Fruit fly (Drosophila melanogaster) whole organism: ENCODE data around the gene CG11178.

Experiments
- CG8478 ChIP-seq: fragments of >200 bp; optimal IDR thresholded peaks from 2 replicates; lab custom pipeline; 2018; ENCODE audit warnings: inconsistent platforms
- Dll ChIP-seq: fragments of >200 bp; optimal IDR thresholded peaks from 2 replicates; lab custom pipeline; 2017
- pan ChIP-seq: fragments of >200 bp; optimal IDR thresholded peaks from 2 replicates; lab custom pipeline; 2017
- psq ChIP-seq: fragments of >200 bp; optimal IDR thresholded peaks from 2 replicates; lab custom pipeline; 2017

DNA sequence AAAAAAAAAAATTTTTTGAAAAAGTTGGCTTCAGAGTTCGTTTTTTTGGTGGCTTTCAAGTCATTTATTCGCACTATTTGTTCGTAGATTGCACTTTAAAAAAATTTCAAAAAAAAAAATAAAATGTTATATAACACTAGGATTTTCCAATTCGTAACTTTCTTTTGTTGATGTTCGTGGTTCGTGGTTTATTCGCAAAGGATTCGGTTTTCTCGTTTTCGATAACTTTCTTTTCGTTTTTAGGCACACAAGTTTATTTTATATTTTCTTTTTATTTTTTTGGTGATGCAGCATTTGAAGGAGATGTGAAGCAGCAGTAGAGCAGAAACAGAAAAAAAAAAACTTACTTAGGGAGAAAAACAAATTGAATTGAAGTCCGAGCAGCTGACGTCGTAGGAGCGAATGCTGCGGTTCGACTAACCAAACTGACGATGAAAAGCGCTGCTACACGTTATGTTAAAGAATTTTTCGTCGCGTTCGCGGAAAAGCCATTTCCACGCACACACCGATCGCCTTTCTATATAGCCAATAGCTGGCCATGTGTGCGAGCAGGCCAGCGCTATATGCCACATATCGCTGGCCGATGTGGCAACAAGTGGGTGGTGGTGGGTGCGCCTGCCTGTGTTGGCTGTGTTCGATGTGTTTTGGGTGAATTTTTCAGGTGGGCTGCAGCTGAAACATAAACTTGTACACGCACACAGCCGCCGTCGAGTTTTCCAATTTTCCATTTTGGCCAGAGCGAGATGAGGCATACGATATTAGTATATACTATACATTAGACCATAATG is 3.2 kb upstream of the CG11178 start, which contains the start of gene up:
- no peak for TF ChIP-seq pan (lab: Kevin White, UChicago)
- TF ChIP-seq psq (lab: Kevin White, UChicago), result no peak
- no peak for TF ChIP-seq Dll (lab: Kevin White, UChicago)
- no peak for TF ChIP-seq CG8478 (lab: Kevin White, UChicago)
